Fruit fly (Drosophila melanogaster) whole organism, embryonic: ENCODE measurements around the gene CG3184.

ENCODE experiments used
- BtbVII ChIP-seq: fragments of 200-800 bp; sonication (Bioruptor generic); optimal IDR thresholded peaks from 3 replicates; lab custom pipeline; 2017; ENCODE audit warnings: missing biosample characterization, mild to moderate bottlenecking, missing genetic modification characterization
- CG11398 ChIP-seq: fragments of 200-800 bp; sonication (Bioruptor generic); optimal IDR thresholded peaks from 2 replicates; lab custom pipeline; 2016; ENCODE audit warnings: missing biosample characterization, missing genetic modification characterization
- CG12071 ChIP-seq: fragments of 200-800 bp; sonication (Bioruptor generic); optimal IDR thresholded peaks from 3 replicates; lab custom pipeline; 2018; ENCODE audit warnings: missing biosample characterization, mild to moderate bottlenecking, missing genetic modification characterization
- CG12391 ChIP-seq: fragments of 200-800 bp; sonication (Bioruptor generic); optimal IDR thresholded peaks from 3 replicates; lab custom pipeline; 2018; ENCODE audit warnings: missing biosample characterization, mild to moderate bottlenecking, missing genetic modification characterization, moderate library complexity
- CG13123 ChIP-seq: fragments of 200-800 bp; sonication (Bioruptor generic); optimal IDR thresholded peaks from 2 replicates; lab custom pipeline; 2016; ENCODE audit warnings: missing biosample characterization, missing genetic modification characterization
- CG15011 ChIP-seq: fragments of 200-800 bp; sonication (Bioruptor generic); optimal IDR thresholded peaks from 3 replicates; lab custom pipeline; 2018; ENCODE audit warnings: missing biosample characterization, mild to moderate bottlenecking, missing genetic modification characterization
- CG1602 ChIP-seq: fragments of 200-800 bp; sonication (Bioruptor generic); optimal IDR thresholded peaks from 3 replicates; lab custom pipeline; 2016; ENCODE audit warnings: missing biosample characterization, missing genetic modification characterization
- CG1647 ChIP-seq: fragments of 200-800 bp; sonication (Bioruptor generic); optimal IDR thresholded peaks from 3 replicates; lab custom pipeline; 2016; ENCODE audit warnings: missing biosample characterization, missing genetic modification characterization
- CG16815 ChIP-seq: fragments of 200-800 bp; sonication (Bioruptor generic); optimal IDR thresholded peaks from 3 replicates; lab custom pipeline; 2017; ENCODE audit warnings: missing biosample characterization, mild to moderate bottlenecking, missing genetic modification characterization
- CG17361 ChIP-seq: fragments of 200-800 bp; sonication (Bioruptor generic); IDR thresholded peaks from 3 replicates; pipeline ENCODE4 v1.3.6; 2022; ENCODE audit warnings: missing biosample characterization, missing genetic modification characterization
- CG18599 ChIP-seq: fragments of 200-800 bp; sonication (Bioruptor generic); optimal IDR thresholded peaks from 3 replicates; lab custom pipeline; 2017; ENCODE audit warnings: missing biosample characterization, missing genetic modification characterization, mild to moderate bottlenecking, moderate library complexity, missing genetic modification reagents
- CG2116 ChIP-seq: fragments of 200-800 bp; sonication (Bioruptor generic); optimal IDR thresholded peaks from 3 replicates; lab custom pipeline; 2018; ENCODE audit warnings: missing biosample characterization, mild to moderate bottlenecking, missing genetic modification characterization
- CG4854 ChIP-seq: fragments of 200-800 bp; sonication (Bioruptor generic); optimal IDR thresholded peaks from 2 replicates; lab custom pipeline; 2016; ENCODE audit warnings: missing biosample characterization, missing genetic modification characterization, inconsistent platforms
- CG6654 ChIP-seq: fragments of 200-800 bp; sonication (Bioruptor generic); optimal IDR thresholded peaks from 2 replicates; lab custom pipeline; 2017; ENCODE audit warnings: missing biosample characterization, mild to moderate bottlenecking, missing genetic modification characterization
- CG7271 ChIP-seq: fragments of 200-800 bp; sonication (Bioruptor generic); optimal IDR thresholded peaks from 2 replicates; lab custom pipeline; 2018; ENCODE audit warnings: missing biosample characterization, mild to moderate bottlenecking, missing genetic modification characterization, moderate library complexity
- CG7963 ChIP-seq: fragments of 200-800 bp; sonication (Bioruptor generic); IDR thresholded peaks from 3 replicates; pipeline ENCODE4 v1.3.6; 2022; ENCODE audit warnings: missing biosample characterization, missing genetic modification characterization; ENCODE audit not compliant: partially characterized antibody
- CG9609 ChIP-seq: fragments of 200-800 bp; sonication (Bioruptor generic); optimal IDR thresholded peaks from 3 replicates; lab custom pipeline; 2016; ENCODE audit warnings: missing biosample characterization, missing genetic modification characterization
- CoRest ChIP-seq: fragments of 200-800 bp; sonication (Bioruptor generic); optimal IDR thresholded peaks from 3 replicates; lab custom pipeline; 2018; ENCODE audit warnings: missing biosample characterization, mild to moderate bottlenecking, missing genetic modification characterization, moderate library complexity
- Drgx ChIP-seq: fragments of 200-800 bp; sonication (Bioruptor generic); IDR thresholded peaks from 2 replicates; pipeline ENCODE4 v1.3.6; 2022; ENCODE audit warnings: missing biosample characterization, missing genetic modification characterization
- Fer2 ChIP-seq: fragments of 200-800 bp; sonication (Bioruptor generic); optimal IDR thresholded peaks from 2 replicates; lab custom pipeline; 2018; ENCODE audit warnings: missing biosample characterization, mild to moderate bottlenecking, missing genetic modification characterization, moderate library complexity
- Fer3 ChIP-seq: fragments of 200-800 bp; sonication (Bioruptor generic); optimal IDR thresholded peaks from 2 replicates; lab custom pipeline; 2018; ENCODE audit warnings: missing biosample characterization, mild to moderate bottlenecking, missing genetic modification characterization, moderate library complexity
- Gsc ChIP-seq: fragments of 200-800 bp; sonication (Bioruptor generic); IDR thresholded peaks from 2 replicates; pipeline ENCODE4 v1.3.6; 2022; ENCODE audit warnings: missing biosample characterization, missing genetic modification characterization
- MBD-R2 ChIP-seq: fragments of 200-800 bp; sonication (Bioruptor generic); IDR thresholded peaks from 2 replicates; pipeline ENCODE4 v1.3.6; 2022; ENCODE audit warnings: missing biosample characterization, missing genetic modification characterization
- NFAT ChIP-seq: fragments of 200-800 bp; sonication (Bioruptor generic); IDR thresholded peaks from 2 replicates; pipeline ENCODE4 v1.3.6; 2022; ENCODE audit warnings: missing biosample characterization, missing genetic modification characterization
- Nf-YB ChIP-seq: fragments of 200-800 bp; sonication (Bioruptor generic); optimal IDR thresholded peaks from 3 replicates; lab custom pipeline; 2019; ENCODE audit warnings: missing biosample characterization, mild to moderate bottlenecking, missing genetic modification characterization, moderate library complexity
- Poxn ChIP-seq: fragments of 200-800 bp; sonication (Bioruptor generic); IDR thresholded peaks from 2 replicates; pipeline ENCODE4 v1.3.6; 2022; ENCODE audit warnings: missing biosample characterization, missing genetic modification characterization
- Ptx1 ChIP-seq: fragments of 200-800 bp; sonication (Bioruptor generic); IDR thresholded peaks from 2 replicates; pipeline ENCODE4 v1.3.6; 2022; ENCODE audit warnings: missing biosample characterization, missing genetic modification characterization
- Sry-β ChIP-seq: fragments of 200-800 bp; sonication (Bioruptor generic); optimal IDR thresholded peaks from 2 replicates; lab custom pipeline; 2018; ENCODE audit warnings: missing biosample characterization, mild to moderate bottlenecking, missing genetic modification characterization, moderate library complexity
- YL-1 ChIP-seq: fragments of 200-800 bp; sonication (Bioruptor generic); optimal IDR thresholded peaks from 3 replicates; lab custom pipeline; 2017; ENCODE audit warnings: missing biosample characterization, mild to moderate bottlenecking, missing genetic modification characterization
- ash1 ChIP-seq: fragments of 200-800 bp; sonication (Bioruptor generic); optimal IDR thresholded peaks from 2 replicates; lab custom pipeline; 2018; ENCODE audit warnings: missing biosample characterization, mild to moderate bottlenecking, missing genetic modification characterization
- dmrt11E ChIP-seq: fragments of 200-800 bp; sonication (Bioruptor generic); optimal IDR thresholded peaks from 3 replicates; lab custom pipeline; 2018; ENCODE audit warnings: missing biosample characterization, mild to moderate bottlenecking, missing genetic modification characterization, moderate library complexity
- emc ChIP-seq: fragments of 200-800 bp; sonication (Bioruptor generic); optimal IDR thresholded peaks from 2 replicates; lab custom pipeline; 2016; ENCODE audit warnings: missing biosample characterization, missing genetic modification characterization
- exex ChIP-seq: fragments of 200-800 bp; sonication (Bioruptor generic); optimal IDR thresholded peaks from 4 replicates; lab custom pipeline; 2018; ENCODE audit warnings: missing biosample characterization, mild to moderate bottlenecking, missing genetic modification characterization, moderate library complexity
- eyg ChIP-seq: fragments of 200-800 bp; sonication (Bioruptor generic); optimal IDR thresholded peaks from 3 replicates; lab custom pipeline; 2016; ENCODE audit warnings: missing biosample characterization, missing genetic modification characterization
- fd96Cb ChIP-seq: fragments of 200-800 bp; sonication (Bioruptor generic); optimal IDR thresholded peaks from 2 replicates; lab custom pipeline; 2018; ENCODE audit warnings: missing biosample characterization, mild to moderate bottlenecking, missing genetic modification characterization, moderate library complexity
- gsb-n ChIP-seq: fragments of 200-800 bp; sonication (Bioruptor generic); optimal IDR thresholded peaks from 3 replicates; lab custom pipeline; 2018; ENCODE audit warnings: missing biosample characterization, mild to moderate bottlenecking, missing genetic modification characterization
- ham ChIP-seq: fragments of 200-800 bp; sonication (Bioruptor generic); IDR thresholded peaks from 2 replicates; pipeline ENCODE4 v1.3.6; 2022; ENCODE audit warnings: missing biosample characterization, missing genetic modification characterization
- lov ChIP-seq, 2 experiments: fragments of 200-800 bp in 1 of 2; fragments of >200 bp in 1 of 2; sonication (Bioruptor generic) in 1 of 2; IDR thresholded peaks in 1 of 2; optimal IDR thresholded peaks in 1 of 2; 2 replicates in 1 of 2; 3 replicates in 1 of 2; pipeline versions ENCODE4 v1.3.6 to Lab custom; 2017 to 2022; ENCODE audit warnings: missing biosample characterization in 1 of 2, missing genetic modification characterization in 1 of 2
- nom ChIP-seq: fragments of 200-800 bp; sonication (Bioruptor generic); optimal IDR thresholded peaks from 2 replicates; lab custom pipeline; 2017; ENCODE audit warnings: missing biosample characterization, missing genetic modification characterization, mild to moderate bottlenecking, moderate library complexity, missing genetic modification reagents
- pan ChIP-seq, 4 experiments: fragments of >200 bp in 3 of 4; fragments of 200-800 bp in 1 of 4; sonication (Bioruptor generic) in 1 of 4; optimal IDR thresholded peaks in 3 of 4; IDR thresholded peaks in 1 of 4; 2 replicates each; pipeline versions ENCODE4 v1.3.6 to Lab custom; 2017 to 2022; ENCODE audit warnings: missing biosample characterization in 2 of 4, missing genetic modification characterization in 2 of 4, mixed read lengths in 1 of 4
- pros ChIP-seq: fragments of 200-800 bp; sonication (Bioruptor generic); optimal IDR thresholded peaks from 3 replicates; lab custom pipeline; 2019; ENCODE audit warnings: missing biosample characterization, mild to moderate bottlenecking, missing genetic modification characterization, moderate library complexity
- repo ChIP-seq: fragments of 200-800 bp; sonication (Bioruptor generic); optimal IDR thresholded peaks from 2 replicates; lab custom pipeline; 2016; ENCODE audit warnings: missing biosample characterization, missing genetic modification characterization
- schlank ChIP-seq: fragments of 200-800 bp; sonication (Bioruptor generic); optimal IDR thresholded peaks from 2 replicates; lab custom pipeline; 2018; ENCODE audit warnings: missing biosample characterization, mild to moderate bottlenecking, missing genetic modification characterization
- yki ChIP-seq: fragments of >200 bp; optimal IDR thresholded peaks from 3 replicates; lab custom pipeline; 2018

The CG3184 gene

dm6 chrX:6678635-6679501 lies 9.7 kb downstream of the CG3184 start, which contains the start of gene ND-ASHI (continued):
- TF ChIP-seq yki (no peak), CG16815 (GFP tag; lab: Kevin White, UChicago) (peak; percentile 90), CG7963 (GFP tag; lab: Robert Waterston, UW) (no peak), Ptx1 (GFP tag; lab: Robert Waterston, UW) (peak; percentile 94), CG18599 (peak; percentile 98), CG1647 (GFP tag; lab: Kevin White, UChicago) (peak; percentile 93), emc (GFP tag; lab: Kevin White, UChicago) (peak; percentile 88), Drgx (GFP tag; lab: Robert Waterston, UW) (peak; percentile 98), CG15011 (peak; percentile 91), Fer3 (tag; lab: Kevin White, UChicago) (peak; percentile 96), MBD-R2 (GFP tag; lab: Robert Waterston, UW) (peak; percentile 96), CG12391 (tag; lab: Kevin White, UChicago) (peak; percentile 93), lov (optimal IDR thresholded peaks at IDR 0.05; lab: Kevin White, UChicago) (no peak), lov (GFP tag; IDR thresholded peaks at IDR 0.05; lab: Robert Waterston, UW) (peak; percentile 94), ham (GFP tag; lab: Robert Waterston, UW) (peak; percentile 88; the same call in 1 of the 2 replicates), CoRest (tag; lab: Kevin White, UChicago) (peak; percentile 92), YL-1 (peak; percentile 68), CG13123 (GFP tag; lab: Kevin White, UChicago) (peak; percentile 75), Poxn (GFP tag; lab: Robert Waterston, UW) (peak; percentile 89), pros (GFP tag; lab: Kevin White, UChicago) (no peak), Nf-YB (GFP tag; lab: Kevin White, UChicago) (peak; percentile 75), CG11398 (GFP tag; lab: Kevin White, UChicago) (peak; percentile 79), Fer2 (tag; lab: Kevin White, UChicago) (peak; percentile 89), dmrt11E (tag; lab: Kevin White, UChicago) (peak; percentile 84), Gsc (GFP tag; lab: Robert Waterston, UW) (peak; percentile 84), gsb-n (tag; lab: Kevin White, UChicago) (peak; percentile 84), pan (optimal IDR thresholded peaks at IDR 0.05; lab: Kevin White, UChicago) (no peak), pan (GFP tag; optimal IDR thresholded peaks at IDR 0.05 in 1 of 2, IDR thresholded peaks at IDR 0.05 in 1 of 2) (peak in 1 of 2 experiments; percentile 97), eyg (GFP tag; lab: Kevin White, UChicago) (peak; percentile 91), BtbVII (GFP tag; lab: Kevin White, UChicago) (peak; percentile 96), nom (GFP tag; lab: Kevin White, UChicago) (peak; percentile 96), CG1602 (GFP tag; lab: Kevin White, UChicago) (peak; percentile 91), CG9609 (GFP tag; lab: Kevin White, UChicago) (peak; percentile 84), Sry-β (peak; percentile 37), CG17361 (GFP tag; lab: Robert Waterston, UW) (peak; percentile 91), CG6654 (GFP tag; lab: Kevin White, UChicago) (peak; percentile 83), CG4854 (GFP tag; lab: Kevin White, UChicago) (peak; percentile 93), NFAT (GFP tag; lab: Robert Waterston, UW) (peak; percentile 96), CG7271 (tag; lab: Kevin White, UChicago) (peak; percentile 58), ash1 (GFP tag; lab: Kevin White, UChicago) (peak; percentile 91), repo (GFP tag; lab: Kevin White, UChicago) (peak; percentile 86), fd96Cb (tag; lab: Kevin White, UChicago) (peak; percentile 89), CG12071 (peak; percentile 97), CG2116 (GFP tag; lab: Kevin White, UChicago) (peak; percentile 60), schlank (peak; percentile 97), exex (tag; lab: Kevin White, UChicago) (peak; percentile 80)
- TF ChIP-seq, all 482 proteins: peak for 412
